Worm (Caenorhabditis elegans): ENCODE results near the gene panl-2.

Gene panl-2

DNA sequence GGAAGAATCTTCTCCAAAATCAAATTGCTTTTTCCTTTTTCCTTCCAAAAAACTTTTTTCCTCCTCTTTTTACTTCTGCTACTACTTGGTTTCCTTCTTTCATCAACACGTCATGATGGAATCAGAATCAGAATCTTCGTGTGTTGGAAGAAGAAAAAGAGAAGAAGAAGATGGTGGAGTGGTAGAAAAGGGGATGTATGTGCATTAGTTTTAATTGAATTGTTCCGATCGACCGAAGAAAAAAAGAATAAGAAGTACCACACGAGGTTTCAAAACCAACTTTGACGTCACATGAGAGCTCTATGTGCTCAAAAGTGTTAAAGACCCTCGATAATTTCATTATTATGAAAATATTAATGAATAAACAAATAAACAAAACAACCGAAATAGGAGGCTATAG is 53.1 kb downstream of the panl-2 start:
- no peak for TF ChIP-seq F57C9.4 (tag; optimal IDR thresholded peaks at IDR 0.05)
- no peak for TF ChIP-seq mel-28 (tag; optimal IDR thresholded peaks at IDR 0.05; ENCODE audit: borderline replicate concordance)
- no peak for TF ChIP-seq F23B12.7 (tag; optimal IDR thresholded peaks at IDR 0.05; ENCODE audit: insufficient read depth)
- no peak for TF ChIP-seq sea-2 (GFP tag; IDR thresholded peaks at IDR 0.05)
- no peak for TF ChIP-seq die-1 (tag; optimal IDR thresholded peaks at IDR 0.05)
- no peak for TF ChIP-seq rpc-1 (optimal IDR thresholded peaks at IDR 0.05)
- TF ChIP-seq rpc-1 (tag; optimal IDR thresholded peaks at IDR 0.05) = no peak
- no peak for TF ChIP-seq lin-40 (tag; optimal IDR thresholded peaks at IDR 0.05)
- TF ChIP-seq lir-1 (GFP tag; conservative IDR thresholded peaks at IDR 0.05) = no peak
- TF ChIP-seq ceh-40 (GFP tag; IDR thresholded peaks at IDR 0.05) = no peak
- no peak for TF ChIP-seq Y53F4B.3 (GFP tag; IDR thresholded peaks at IDR 0.05)
- TF ChIP-seq bed-2 (GFP tag; IDR thresholded peaks at IDR 0.05) = no peak
- TF ChIP-seq dox-1 (GFP tag; IDR thresholded peaks at IDR 0.05) = no peak
- no peak for TF ChIP-seq xnd-1 (tag; optimal IDR thresholded peaks at IDR 0.05)
- TF ChIP-seq Y79H2A.3 (GFP tag; conservative IDR thresholded peaks at IDR 0.05) = no peak
- no peak for TF ChIP-seq nhr-80 (tag; optimal IDR thresholded peaks at IDR 0.05)
- no peak for TF ChIP-seq D2030.7 (GFP tag; IDR thresholded peaks at IDR 0.05)

Measured in whole organism, young adult.